Fruit fly (Drosophila melanogaster): Measurements from ENCODE around the gene Prp6.

Gene Prp6

dm6 chr3L:18952399-18952798, 47.2 kb downstream of the Prp6 start (continued):
- TF ChIP-seq sqz (GFP tag; optimal IDR thresholded peaks at IDR 0.05) = no peak
- no peak for TF ChIP-seq sna (GFP tag; IDR thresholded peaks at IDR 0.05; ENCODE audit: partially characterized antibody)
- no peak for TF ChIP-seq CG4854 (GFP tag; optimal IDR thresholded peaks at IDR 0.05)
- no peak for TF ChIP-seq CG7928 (GFP tag; optimal IDR thresholded peaks at IDR 0.05)
- no peak for TF ChIP-seq CG1792 (GFP tag; optimal IDR thresholded peaks at IDR 0.05)
- TF ChIP-seq Hr39 (optimal IDR thresholded peaks at IDR 0.05) = no peak
- TF ChIP-seq CG2129 (GFP tag; IDR thresholded peaks at IDR 0.05; ENCODE audit: partially characterized antibody) = no peak
- no peak for TF ChIP-seq CG11560 (tag; IDR thresholded peaks at IDR 0.05)
- TF ChIP-seq Mrtf (GFP tag; IDR thresholded peaks at IDR 0.05) = no peak
- no peak for TF ChIP-seq Dp (GFP tag; optimal IDR thresholded peaks at IDR 0.05)
- TF ChIP-seq D19A (tag; optimal IDR thresholded peaks at IDR 0.05) = no peak
- TF ChIP-seq CG4424 (GFP tag; optimal IDR thresholded peaks at IDR 0.05) = no peak
- TF ChIP-seq ham (GFP tag; IDR thresholded peaks at IDR 0.05) = no peak
- no peak for TF ChIP-seq Oaz (GFP tag; IDR thresholded peaks at IDR 0.05)
- peak; percentile 84 for TF ChIP-seq cwo (GFP tag; optimal IDR thresholded peaks at IDR 0.05)
- TF ChIP-seq chinmo (GFP tag; IDR thresholded peaks at IDR 0.05; ENCODE audit: partially characterized antibody) = 0 out of 4 replicates have a peak, but pooled peaks have one; percentile 50
- no peak for TF ChIP-seq CG12744 (GFP tag; optimal IDR thresholded peaks at IDR 0.05)

dm6 chr3L:18957032-18957431, 51.9 kb downstream of the Prp6 start:
- TF ChIP-seq CG13287 (GFP tag; IDR thresholded peaks at IDR 0.05; ENCODE audit: partially characterized antibody) (0 out of 2 replicates have a peak, but pooled peaks have one; percentile 18), CG15601 (tag; optimal IDR thresholded peaks at IDR 0.05) (peak; percentile 18), CG3281 (GFP tag; optimal IDR thresholded peaks at IDR 0.05) (no peak), CTCF (GFP tag; optimal IDR thresholded peaks at IDR 0.05) (peak; percentile 4), zen2 (GFP tag; IDR thresholded peaks at IDR 0.05; ENCODE audit: partially characterized antibody) (no peak)

Measured in whole organism, embryonic.